Fruit fly (Drosophila melanogaster) whole organism, embryonic: ENCODE results near the gene mad2.

Source experiments
- Bteb2 ChIP-seq: fragments of 200-800 bp; sonication (Bioruptor generic); optimal IDR thresholded peaks from 2 replicates; lab custom pipeline; 2016; ENCODE audit warnings: missing biosample characterization, missing genetic modification characterization
- CG10209 ChIP-seq: fragments of 200-800 bp; sonication (Bioruptor generic); optimal IDR thresholded peaks from 3 replicates; lab custom pipeline; 2017; ENCODE audit warnings: missing biosample characterization, mild to moderate bottlenecking, missing genetic modification characterization, missing genetic modification reagents
- CG10274 ChIP-seq: fragments of 200-800 bp; sonication (Bioruptor generic); optimal IDR thresholded peaks from 3 replicates; lab custom pipeline; 2017; ENCODE audit warnings: missing biosample characterization, mild to moderate bottlenecking, missing genetic modification characterization
- CG10366 ChIP-seq: fragments of 200-800 bp; sonication (Bioruptor generic); IDR thresholded peaks from 2 replicates; pipeline ENCODE4 v1.3.6; 2022; ENCODE audit warnings: missing biosample characterization, missing genetic modification characterization
- CG10543 ChIP-seq: fragments of 200-800 bp; sonication (Bioruptor generic); optimal IDR thresholded peaks from 3 replicates; lab custom pipeline; 2017; ENCODE audit warnings: missing biosample characterization, mild to moderate bottlenecking, missing genetic modification characterization, moderate library complexity
- CG10979 ChIP-seq: fragments of 200-800 bp; sonication (Bioruptor generic); optimal IDR thresholded peaks from 2 replicates; lab custom pipeline; 2018; ENCODE audit warnings: missing biosample characterization, mild to moderate bottlenecking, missing genetic modification characterization, moderate library complexity
- CG11398 ChIP-seq: fragments of 200-800 bp; sonication (Bioruptor generic); optimal IDR thresholded peaks from 2 replicates; lab custom pipeline; 2016; ENCODE audit warnings: missing biosample characterization, missing genetic modification characterization
- CG12236 ChIP-seq: fragments of 200-800 bp; sonication (Bioruptor generic); optimal IDR thresholded peaks from 2 replicates; lab custom pipeline; 2016; ENCODE audit warnings: missing biosample characterization, missing genetic modification characterization
- CG12769 ChIP-seq: fragments of 200-800 bp; sonication (Bioruptor generic); optimal IDR thresholded peaks from 2 replicates; lab custom pipeline; 2019; ENCODE audit warnings: missing biosample characterization, mild to moderate bottlenecking, missing genetic modification characterization, moderate library complexity
- CG15011 ChIP-seq: fragments of 200-800 bp; sonication (Bioruptor generic); optimal IDR thresholded peaks from 3 replicates; lab custom pipeline; 2018; ENCODE audit warnings: missing biosample characterization, mild to moderate bottlenecking, missing genetic modification characterization
- CG34422 ChIP-seq: fragments of 200-800 bp; sonication (Bioruptor generic); IDR thresholded peaks from 3 replicates; pipeline ENCODE4 v1.3.6; 2022; ENCODE audit warnings: missing biosample characterization, missing genetic modification characterization
- CG4707 ChIP-seq: fragments of 200-800 bp; sonication (Bioruptor generic); optimal IDR thresholded peaks from 2 replicates; lab custom pipeline; 2018; ENCODE audit warnings: missing biosample characterization, mild to moderate bottlenecking, missing genetic modification characterization, moderate library complexity
- CG4730 ChIP-seq: fragments of 200-800 bp; sonication (Bioruptor generic); IDR thresholded peaks from 2 replicates; pipeline ENCODE4 v1.3.6; 2022; ENCODE audit warnings: missing biosample characterization, missing genetic modification characterization
- CG4820 ChIP-seq: fragments of 200-800 bp; sonication (Bioruptor generic); optimal IDR thresholded peaks from 3 replicates; lab custom pipeline; 2016; ENCODE audit warnings: missing biosample characterization, missing genetic modification characterization
- CG7745 ChIP-seq: fragments of 200-800 bp; sonication (Bioruptor generic); optimal IDR thresholded peaks from 2 replicates; lab custom pipeline; 2018; ENCODE audit warnings: missing biosample characterization, mild to moderate bottlenecking, missing genetic modification characterization, moderate library complexity
- CG8089 ChIP-seq: fragments of 200-800 bp; sonication (Bioruptor generic); optimal IDR thresholded peaks from 3 replicates; lab custom pipeline; 2016; ENCODE audit warnings: missing biosample characterization, missing genetic modification characterization
- CG8944 ChIP-seq: fragments of 200-800 bp; sonication (Bioruptor generic); optimal IDR thresholded peaks from 3 replicates; lab custom pipeline; 2016; ENCODE audit warnings: missing biosample characterization, missing genetic modification characterization
- CG9876 ChIP-seq: fragments of 200-800 bp; sonication (Bioruptor generic); optimal IDR thresholded peaks from 2 replicates; lab custom pipeline; 2016; ENCODE audit warnings: missing biosample characterization, missing genetic modification characterization
- D ChIP-seq, 2 experiments: fragments of 200-800 bp in 1 of 2; fragments of >200 bp in 1 of 2; sonication (Bioruptor generic) in 1 of 2; optimal IDR thresholded peaks; 2 replicates in 1 of 2; 3 replicates in 1 of 2; lab custom pipeline; 2017; ENCODE audit warnings: mild to moderate bottlenecking in 1 of 2, missing biosample characterization in 1 of 2, missing genetic modification characterization in 1 of 2, missing genetic modification reagents in 1 of 2
- E2f1 ChIP-seq: fragments of 200-800 bp; sonication (Bioruptor generic); IDR thresholded peaks from 2 replicates; pipeline ENCODE4 v1.3.6; 2022; ENCODE audit warnings: missing biosample characterization, missing genetic modification characterization
- Hmx ChIP-seq: fragments of 200-800 bp; sonication (Bioruptor generic); optimal IDR thresholded peaks from 2 replicates; lab custom pipeline; 2016; ENCODE audit warnings: missing biosample characterization, missing genetic modification characterization
- Kr ChIP-seq: fragments of 200-800 bp; sonication (Bioruptor generic); optimal IDR thresholded peaks from 2 replicates; lab custom pipeline; 2017; ENCODE audit warnings: missing biosample characterization, mild to moderate bottlenecking, missing genetic modification characterization
- Med ChIP-seq: fragments of 200-800 bp; sonication (Bioruptor generic); peaks from one replicate; lab custom pipeline; 2016; ENCODE audit warnings: missing biosample characterization, missing genetic modification characterization, mild to moderate bottlenecking, inconsistent platforms, moderate library complexity
- Nf-YA ChIP-seq: fragments of 200-800 bp; sonication (Bioruptor generic); IDR thresholded peaks from 2 replicates; pipeline ENCODE4 v1.3.6; 2022; ENCODE audit warnings: missing biosample characterization, missing genetic modification characterization
- Ravus ChIP-seq: fragments of 200-800 bp; sonication (Bioruptor generic); IDR thresholded peaks from 2 replicates; pipeline ENCODE4 v1.3.6; 2022; ENCODE audit warnings: missing biosample characterization, missing genetic modification characterization
- Sox102F ChIP-seq: fragments of 200-800 bp; sonication (Bioruptor generic); optimal IDR thresholded peaks from 2 replicates; lab custom pipeline; 2018; ENCODE audit warnings: missing biosample characterization, mild to moderate bottlenecking, missing genetic modification characterization, moderate library complexity
- abd-A ChIP-seq: fragments of 200-800 bp; sonication (Bioruptor generic); optimal IDR thresholded peaks from 3 replicates; lab custom pipeline; 2019; ENCODE audit warnings: missing biosample characterization, mild to moderate bottlenecking, missing genetic modification characterization, moderate library complexity
- bsh ChIP-seq, 2 experiments: fragments of 200-800 bp; sonication (Bioruptor generic); optimal IDR thresholded peaks; 2 replicates each; lab custom pipeline; 2017 to 2018; ENCODE audit warnings: mild to moderate bottlenecking in 2 of 2, missing biosample characterization in 2 of 2, missing genetic modification characterization in 2 of 2, moderate library complexity in 1 of 2
- chif ChIP-seq, 2 experiments: fragments of 200-800 bp; sonication (Bioruptor generic); optimal IDR thresholded peaks; 3 replicates each; lab custom pipeline; 2016; ENCODE audit warnings: missing biosample characterization in 2 of 2, missing genetic modification characterization in 2 of 2
- croc ChIP-seq: fragments of 200-800 bp; sonication (Bioruptor generic); conservative IDR thresholded peaks from 3 replicates; pipeline ENCODE4 v1.3.6; 2022; ENCODE audit warnings: missing biosample characterization, missing genetic modification characterization
- crol ChIP-seq: fragments of 200-800 bp; sonication (Bioruptor generic); IDR thresholded peaks from 2 replicates; pipeline ENCODE4 v1.3.6; 2022; ENCODE audit warnings: missing biosample characterization, missing genetic modification characterization
- dan ChIP-seq: fragments of 200-800 bp; sonication (Bioruptor generic); IDR thresholded peaks from 2 replicates; pipeline ENCODE4 v1.3.6; 2022; ENCODE audit warnings: missing biosample characterization, missing genetic modification characterization
- dysf ChIP-seq: fragments of 200-800 bp; sonication (Bioruptor generic); IDR thresholded peaks from 3 replicates; pipeline ENCODE4 v1.3.6; 2022; ENCODE audit warnings: missing biosample characterization, missing genetic modification characterization
- esg ChIP-seq: fragments of 200-800 bp; sonication (Bioruptor generic); conservative IDR thresholded peaks from 2 replicates; pipeline ENCODE4 v1.3.6; 2022; ENCODE audit warnings: missing biosample characterization, missing genetic modification characterization
- fd64A ChIP-seq: fragments of 200-800 bp; sonication (Bioruptor generic); optimal IDR thresholded peaks from 3 replicates; lab custom pipeline; 2018; ENCODE audit warnings: missing biosample characterization, mild to moderate bottlenecking, missing genetic modification characterization
- fu2 ChIP-seq: fragments of 200-800 bp; sonication (Bioruptor generic); optimal IDR thresholded peaks from 2 replicates; lab custom pipeline; 2016; ENCODE audit warnings: missing biosample characterization, missing genetic modification characterization
- gem ChIP-seq: fragments of 200-800 bp; sonication (Bioruptor generic); optimal IDR thresholded peaks from 2 replicates; lab custom pipeline; 2019; ENCODE audit warnings: missing biosample characterization, mild to moderate bottlenecking, missing genetic modification characterization, moderate library complexity
- her ChIP-seq: fragments of 200-800 bp; sonication (Bioruptor generic); optimal IDR thresholded peaks from 2 replicates; lab custom pipeline; 2016; ENCODE audit warnings: missing biosample characterization, missing genetic modification characterization
- maf-S ChIP-seq: fragments of 200-800 bp; sonication (Bioruptor generic); optimal IDR thresholded peaks from 2 replicates; lab custom pipeline; 2016; ENCODE audit warnings: missing biosample characterization, missing genetic modification characterization
- mam ChIP-seq: fragments of 200-800 bp; sonication (Bioruptor generic); optimal IDR thresholded peaks from 3 replicates; lab custom pipeline; 2016; ENCODE audit warnings: missing biosample characterization, missing genetic modification characterization
- pita ChIP-seq: fragments of 200-800 bp; sonication (Bioruptor generic); optimal IDR thresholded peaks from 2 replicates; lab custom pipeline; 2017; ENCODE audit warnings: missing biosample characterization, mild to moderate bottlenecking, missing genetic modification characterization
- scrt ChIP-seq: fragments of 200-800 bp; sonication (Bioruptor generic); optimal IDR thresholded peaks from 2 replicates; lab custom pipeline; 2018; ENCODE audit warnings: missing biosample characterization, mild to moderate bottlenecking, missing genetic modification characterization, moderate library complexity
- sd ChIP-seq: fragments of 200-800 bp; sonication (Bioruptor generic); optimal IDR thresholded peaks from 3 replicates; lab custom pipeline; 2018; ENCODE audit warnings: missing biosample characterization, mild to moderate bottlenecking, missing genetic modification characterization, moderate library complexity
- seq ChIP-seq: fragments of 200-800 bp; sonication (Bioruptor generic); IDR thresholded peaks from 2 replicates; pipeline ENCODE4 v1.3.6; 2022; ENCODE audit warnings: missing biosample characterization, missing genetic modification characterization
- so ChIP-seq: fragments of 200-800 bp; sonication (Bioruptor generic); IDR thresholded peaks from 3 replicates; pipeline ENCODE4 v1.3.6; 2022; ENCODE audit warnings: missing biosample characterization, missing genetic modification characterization
- sr ChIP-seq: fragments of 200-800 bp; sonication (Bioruptor generic); IDR thresholded peaks from 3 replicates; pipeline ENCODE4 v1.3.6; 2022; ENCODE audit warnings: missing biosample characterization, missing genetic modification characterization
- tgo ChIP-seq: fragments of 200-800 bp; sonication (Bioruptor generic); IDR thresholded peaks from 3 replicates; pipeline ENCODE4 v1.3.6; 2022; ENCODE audit warnings: missing biosample characterization, missing genetic modification characterization
- yki ChIP-seq: fragments of >200 bp; optimal IDR thresholded peaks from 3 replicates; lab custom pipeline; 2018

Gene mad2

dm6 chr3L:5828684-5829083 is 15.8 kb upstream of the mad2 start (continued):
- TF ChIP-seq Nf-YA = no peak
- TF ChIP-seq E2f1 (GFP tag; lab: Robert Waterston, UW) = no peak
- no peak for TF ChIP-seq Ravus (GFP tag; lab: Robert Waterston, UW)
- no peak; the same call in 1 of the 2 replicates for TF ChIP-seq CG10366 (GFP tag; lab: Robert Waterston, UW)
- no peak for TF ChIP-seq fd64A (GFP tag; lab: Kevin White, UChicago)
- TF ChIP-seq Sox102F = peak; percentile 57
- TF ChIP-seq gem = peak; percentile 70
- TF ChIP-seq mam (GFP tag; lab: Kevin White, UChicago) = peak; percentile 5
- no peak for TF ChIP-seq Bteb2 (GFP tag; lab: Kevin White, UChicago)
- TF ChIP-seq esg (GFP tag; lab: Robert Waterston, UW) = no peak; the same call in 1 of the 2 replicates
- TF ChIP-seq Hmx = no peak
- no peak for TF ChIP-seq CG10543 (GFP tag; lab: Kevin White, UChicago)
- no peak for TF ChIP-seq dan
- TF ChIP-seq CG9876 (GFP tag; lab: Kevin White, UChicago) = no peak
- TF ChIP-seq fu2 (GFP tag; lab: Kevin White, UChicago) = no peak
- TF ChIP-seq CG10209 (GFP tag; lab: Kevin White, UChicago) = peak; percentile 28
- TF ChIP-seq tgo = no peak
- no peak for TF ChIP-seq CG4730 (GFP tag; lab: Robert Waterston, UW)
- no peak for TF ChIP-seq her (GFP tag; lab: Kevin White, UChicago)
- no peak for TF ChIP-seq CG12236
- TF ChIP-seq CG10274 (GFP tag; lab: Kevin White, UChicago) = no peak
- TF ChIP-seq CG15011 = no peak
- TF ChIP-seq D (optimal IDR thresholded peaks at IDR 0.05; lab: Kevin White, UChicago) = no peak
- TF ChIP-seq D (GFP tag; optimal IDR thresholded peaks at IDR 0.05; lab: Kevin White, UChicago) = peak; percentile 15
- TF ChIP-seq, all 482 proteins: peak for 73

- TF ChIP-seq maf-S (GFP tag; lab: Kevin White, UChicago) = no peak
- peak; percentile 11 for TF ChIP-seq sd
- TF ChIP-seq sr (GFP tag; lab: Robert Waterston, UW) = peak; percentile 31; the same call in 1 of the 3 replicates
- TF ChIP-seq CG11398 = no peak
- no peak for TF ChIP-seq CG8944 (GFP tag; lab: Kevin White, UChicago)
- TF ChIP-seq CG12769 (tag; lab: Kevin White, UChicago) = peak; percentile 40
- TF ChIP-seq crol = peak; percentile 44; the same call in 1 of the 2 replicates
- peak; percentile 55 for TF ChIP-seq CG10543 (GFP tag; lab: Kevin White, UChicago)
- TF ChIP-seq abd-A = peak; percentile 57
- peak; percentile 68; the same call in 2 of the 3 replicates for TF ChIP-seq so (GFP tag; lab: Robert Waterston, UW)
- TF ChIP-seq CG34422 (GFP tag; lab: Robert Waterston, UW) = 0 out of 3 replicates have a peak, but pooled peaks have one; percentile 8
- TF ChIP-seq seq (GFP tag; lab: Robert Waterston, UW) = no peak
These were observed 15.4 kb upstream of the mad2 start for dm6 chr3L:5828275-5828674.

dm6 chr3L:5825483-5825882 is 12.6 kb upstream of the mad2 start:
- TF ChIP-seq CG4707 (no peak), Med (GFP tag; lab: Kevin White, UChicago) (peak; percentile 5)

dm6 chr3L:5823763-5824445 is 11.0 kb upstream of the mad2 start:
- TF ChIP-seq CG8089 (GFP tag; lab: Kevin White, UChicago) (peak; percentile 94), scrt (peak; percentile 73), croc (GFP tag; lab: Robert Waterston, UW) (peak; percentile 40; the same call in 2 of the 3 replicates), yki (lab: Kevin White, UChicago) (no peak), CG7745 (tag; lab: Kevin White, UChicago) (peak; percentile 75), CG10979 (tag; lab: Kevin White, UChicago) (peak; percentile 78), bsh (GFP tag; optimal IDR thresholded peaks at IDR 0.05; lab: Kevin White, UChicago) (peak in 1 of 2 experiments; percentile 89), chif (GFP tag; optimal IDR thresholded peaks at IDR 0.05; lab: Kevin White, UChicago) (peak; percentile 83 to 86), CG4820 (GFP tag; lab: Kevin White, UChicago) (peak; percentile 57), pita (no peak), Kr (GFP tag; lab: Kevin White, UChicago) (peak; percentile 98), dysf (no peak)
